Worm (Caenorhabditis elegans): ENCODE data around the gene C04F5.9.

Gene C04F5.9

DNA sequence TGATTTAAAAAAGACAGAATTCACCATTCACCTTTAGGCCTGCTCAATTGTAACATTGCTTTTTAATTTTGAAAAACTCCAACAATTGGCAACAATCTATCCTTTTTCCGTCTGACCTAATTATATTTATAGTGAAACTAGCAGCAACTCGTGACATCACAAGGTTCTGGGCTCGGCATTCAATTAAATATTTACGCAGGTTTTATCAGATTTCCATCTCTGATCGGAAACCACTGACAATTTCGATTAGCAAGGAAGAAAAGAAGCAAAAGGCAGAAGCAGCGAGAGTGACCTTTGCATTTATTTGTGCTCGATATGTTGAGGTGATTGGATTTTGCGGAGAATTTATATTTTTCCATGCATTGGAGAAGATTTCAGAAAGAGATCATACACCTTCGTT is 28.6 kb downstream of the C04F5.9 start:
- TF ChIP-seq aly-1 (tag; optimal IDR thresholded peaks at IDR 0.05) (no peak), hmg-4 (GFP tag; optimal IDR thresholded peaks at IDR 0.05) (no peak), ceh-13 (GFP tag; optimal IDR thresholded peaks at IDR 0.05) (no peak), tra-4 (tag; optimal IDR thresholded peaks at IDR 0.05) (no peak), hnd-1 (tag; optimal IDR thresholded peaks at IDR 0.05) (no peak), scrt-1 (GFP tag; IDR thresholded peaks at IDR 0.05) (no peak), tbx-37 (GFP tag; conservative IDR thresholded peaks at IDR 0.05) (no peak), ceh-36 (tag; optimal IDR thresholded peaks at IDR 0.05) (no peak), hmbx-1 (tag; optimal IDR thresholded peaks at IDR 0.05) (no peak), B0310.2 (tag; optimal IDR thresholded peaks at IDR 0.05) (no peak)

DNA sequence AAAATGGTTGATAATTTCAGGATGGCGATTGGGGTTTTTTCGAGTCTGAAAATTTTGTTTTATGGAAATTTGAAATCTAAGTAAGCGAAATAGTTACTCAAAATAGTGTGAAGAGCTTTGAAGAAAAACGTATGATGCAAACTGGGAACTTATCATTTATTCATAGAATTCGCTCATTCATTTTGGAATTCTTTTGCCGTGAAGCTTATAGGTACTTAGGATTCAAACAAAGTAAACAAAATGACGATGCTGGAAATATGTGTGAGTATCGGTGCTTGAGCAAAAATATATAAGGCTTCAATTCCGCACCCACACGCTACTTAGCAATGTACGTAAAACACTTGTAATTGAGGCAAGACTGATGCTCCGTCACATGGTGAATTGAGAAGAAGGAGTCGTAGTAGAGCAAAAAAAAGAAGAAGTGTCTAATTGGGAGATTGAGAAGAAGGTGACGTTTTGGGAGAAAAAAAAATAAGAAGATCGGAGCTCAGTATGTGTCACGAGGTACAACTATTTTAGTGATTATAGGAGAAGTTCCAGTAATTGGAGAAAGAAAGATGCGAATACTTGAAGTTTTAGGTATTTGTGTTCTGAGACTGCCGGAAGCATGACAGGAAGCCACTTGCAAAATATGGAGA is 29.4 kb downstream of the C04F5.9 start, which contains the start of gene glb-32:
Gene glb-32 (minus strand): TSS at position 51 of the 638 bp plus-strand sequence.
- TF ChIP-seq ceh-13 (GFP tag; optimal IDR thresholded peaks at IDR 0.05): no peak
- TF ChIP-seq tbx-37 (GFP tag; conservative IDR thresholded peaks at IDR 0.05): no peak
- TF ChIP-seq tbx-11 (GFP tag; IDR thresholded peaks at IDR 0.05): no peak
- TF ChIP-seq hmbx-1 (tag; optimal IDR thresholded peaks at IDR 0.05): no peak
- TF ChIP-seq B0310.2 (tag; optimal IDR thresholded peaks at IDR 0.05): no peak

DNA sequence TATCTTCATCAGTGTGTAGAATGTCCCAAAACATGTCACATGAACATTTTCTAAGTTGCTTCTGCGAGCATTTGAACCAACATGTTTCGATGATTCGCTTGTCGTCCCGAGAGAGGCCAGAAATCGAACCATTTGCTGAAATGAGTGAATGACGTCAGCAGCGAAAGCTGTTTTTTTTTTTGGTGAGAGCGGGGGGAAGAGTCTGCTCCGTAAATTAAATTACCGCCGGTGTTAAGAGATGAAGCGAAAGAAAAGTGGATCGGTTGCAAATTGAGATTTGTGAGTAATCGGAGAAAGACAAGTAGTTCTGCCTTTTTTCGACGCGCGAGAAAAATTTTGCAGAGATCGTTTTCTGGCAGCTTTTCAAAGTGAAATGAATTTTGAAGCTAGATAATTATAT is 30.7 kb downstream of the C04F5.9 start:
- TF ChIP-seq aly-1 (tag; optimal IDR thresholded peaks at IDR 0.05): no peak
- TF ChIP-seq ceh-36 (tag; optimal IDR thresholded peaks at IDR 0.05): no peak
- TF ChIP-seq flt-1 (GFP tag; IDR thresholded peaks at IDR 0.05): no peak
- no peak for TF ChIP-seq ceh-13 (GFP tag; optimal IDR thresholded peaks at IDR 0.05)
- no peak for TF ChIP-seq hmbx-1 (tag; optimal IDR thresholded peaks at IDR 0.05)
- TF ChIP-seq ama-1 (optimal IDR thresholded peaks at IDR 0.05): no peak
- TF ChIP-seq sea-1 (GFP tag; conservative IDR thresholded peaks at IDR 0.05): no peak
- no peak for TF ChIP-seq tra-4 (tag; optimal IDR thresholded peaks at IDR 0.05)
- TF ChIP-seq F13C5.2 (tag; optimal IDR thresholded peaks at IDR 0.05): no peak

DNA sequence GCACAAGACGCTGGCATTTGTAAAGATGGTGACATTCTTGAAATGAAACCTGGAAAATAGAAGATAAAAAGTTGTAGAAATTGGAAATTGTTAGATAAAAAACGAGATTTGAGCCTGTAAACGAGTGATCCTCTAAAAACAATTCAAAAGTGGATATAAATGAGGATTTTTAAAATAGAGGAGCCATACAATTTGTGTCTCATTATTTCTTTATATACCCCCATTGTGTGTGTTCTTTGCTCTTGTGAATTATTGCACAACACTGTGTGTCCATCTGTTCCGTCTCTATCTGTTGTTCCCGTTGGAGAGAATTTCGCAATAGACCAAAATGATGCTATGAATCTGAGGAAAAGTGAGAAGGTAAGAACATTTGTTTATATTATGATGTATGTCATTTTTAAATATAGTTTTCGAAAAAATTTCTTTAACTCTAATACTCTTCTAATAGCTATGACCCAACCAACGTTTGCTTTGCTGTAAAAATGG is 32.0 kb downstream of the C04F5.9 start, which contains the start of gene Y58A7A.5:
Gene Y58A7A.5 (minus strand): TSS at position 51 of the 486 bp plus-strand sequence.
- no peak for TF ChIP-seq ceh-13 (GFP tag; optimal IDR thresholded peaks at IDR 0.05)
- TF ChIP-seq tbx-37 (GFP tag; conservative IDR thresholded peaks at IDR 0.05): no peak
- no peak for TF ChIP-seq hmg-4 (GFP tag; optimal IDR thresholded peaks at IDR 0.05)
- no peak for TF ChIP-seq scrt-1 (GFP tag; IDR thresholded peaks at IDR 0.05)
- TF ChIP-seq flt-1 (GFP tag; IDR thresholded peaks at IDR 0.05): no peak
- TF ChIP-seq pes-1 (GFP tag; IDR thresholded peaks at IDR 0.05): no peak
- no peak for TF ChIP-seq F13C5.2 (tag; optimal IDR thresholded peaks at IDR 0.05)
- no peak for TF ChIP-seq sea-1 (GFP tag; conservative IDR thresholded peaks at IDR 0.05)
- no peak for TF ChIP-seq ama-1 (optimal IDR thresholded peaks at IDR 0.05)
- TF ChIP-seq tbx-11 (GFP tag; IDR thresholded peaks at IDR 0.05): no peak
- TF ChIP-seq tra-4 (tag; optimal IDR thresholded peaks at IDR 0.05): no peak
- TF ChIP-seq ets-7 (tag; optimal IDR thresholded peaks at IDR 0.05): no peak
- no peak for TF ChIP-seq hnd-1 (tag; optimal IDR thresholded peaks at IDR 0.05)
- no peak for TF ChIP-seq aly-1 (tag; optimal IDR thresholded peaks at IDR 0.05)
- TF ChIP-seq B0310.2 (tag; optimal IDR thresholded peaks at IDR 0.05): no peak
- no peak for TF ChIP-seq hmbx-1 (tag; optimal IDR thresholded peaks at IDR 0.05)
- no peak for TF ChIP-seq ceh-36 (tag; optimal IDR thresholded peaks at IDR 0.05)

DNA sequence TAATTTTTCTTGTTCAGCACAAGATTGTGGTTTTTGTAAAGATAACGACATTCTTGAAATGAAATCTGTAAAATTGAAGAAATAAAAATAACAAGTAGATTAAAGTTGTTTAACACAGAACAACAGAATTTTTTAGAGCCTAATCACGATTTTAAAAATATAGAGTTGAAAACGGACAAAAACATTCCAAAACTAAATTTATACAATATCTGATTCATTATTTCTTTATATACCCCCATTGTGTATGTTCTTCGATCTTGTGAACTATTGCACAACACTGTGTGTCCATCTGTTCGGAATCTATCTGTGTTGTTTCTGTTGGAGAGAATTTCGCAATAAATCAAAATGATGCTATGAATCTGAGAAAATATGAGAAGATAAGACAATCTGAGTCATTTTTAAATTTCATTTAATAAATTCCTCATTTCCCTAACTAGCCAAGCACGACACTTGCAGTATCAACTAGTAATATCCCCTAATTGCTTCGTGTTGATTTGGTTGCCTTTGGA is 34.0 kb downstream of the C04F5.9 start, which contains the start of gene Y58A7A.4:
Gene Y58A7A.4 (minus strand): TSS at position 51 of the 509 bp plus-strand sequence.
- TF ChIP-seq B0310.2 (tag; optimal IDR thresholded peaks at IDR 0.05) (no peak), hmbx-1 (tag; optimal IDR thresholded peaks at IDR 0.05) (no peak), aly-1 (tag; optimal IDR thresholded peaks at IDR 0.05) (no peak), tra-4 (tag; optimal IDR thresholded peaks at IDR 0.05) (no peak), flt-1 (GFP tag; IDR thresholded peaks at IDR 0.05) (no peak), ets-7 (tag; optimal IDR thresholded peaks at IDR 0.05) (no peak), tbx-37 (GFP tag; conservative IDR thresholded peaks at IDR 0.05) (no peak), hnd-1 (tag; optimal IDR thresholded peaks at IDR 0.05) (no peak), pes-1 (GFP tag; IDR thresholded peaks at IDR 0.05) (no peak)

DNA sequence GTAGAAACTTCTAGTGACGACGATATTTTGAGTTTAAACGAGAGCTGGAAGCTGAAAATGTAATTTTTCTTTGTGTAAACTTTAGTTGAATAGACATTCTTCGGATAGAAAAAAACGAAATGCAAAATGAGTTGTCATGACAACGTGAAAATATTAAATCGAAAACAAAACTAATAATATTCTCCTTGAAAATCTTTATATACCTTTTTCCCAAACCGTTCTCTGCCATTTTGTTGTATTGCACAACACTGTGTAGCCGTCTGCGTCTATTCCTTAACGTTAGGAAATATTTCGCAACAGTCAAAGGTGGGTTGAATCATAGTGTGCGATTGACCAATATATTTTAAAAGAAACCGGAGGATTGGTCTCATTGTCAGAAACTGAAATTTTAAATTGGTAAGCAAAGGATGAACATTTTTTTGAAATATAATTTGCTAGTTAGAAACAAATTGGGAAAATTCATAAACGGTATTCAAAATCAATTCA is 38.1 kb downstream of the C04F5.9 start, which contains the start of gene Y58A7A.3:
Gene Y58A7A.3 (minus strand): TSS at position 51 of the 486 bp plus-strand sequence.
- no peak for TF ChIP-seq aly-1 (tag; optimal IDR thresholded peaks at IDR 0.05)
- no peak for TF ChIP-seq scrt-1 (GFP tag; IDR thresholded peaks at IDR 0.05)
- no peak for TF ChIP-seq tbx-11 (GFP tag; IDR thresholded peaks at IDR 0.05)
- no peak for TF ChIP-seq ets-7 (tag; optimal IDR thresholded peaks at IDR 0.05)
- TF ChIP-seq hnd-1 (tag; optimal IDR thresholded peaks at IDR 0.05): no peak
- no peak for TF ChIP-seq hmbx-1 (tag; optimal IDR thresholded peaks at IDR 0.05)
- TF ChIP-seq ama-1 (optimal IDR thresholded peaks at IDR 0.05): no peak
- TF ChIP-seq tbx-37 (GFP tag; conservative IDR thresholded peaks at IDR 0.05): no peak
- TF ChIP-seq pes-1 (GFP tag; IDR thresholded peaks at IDR 0.05): no peak

DNA sequence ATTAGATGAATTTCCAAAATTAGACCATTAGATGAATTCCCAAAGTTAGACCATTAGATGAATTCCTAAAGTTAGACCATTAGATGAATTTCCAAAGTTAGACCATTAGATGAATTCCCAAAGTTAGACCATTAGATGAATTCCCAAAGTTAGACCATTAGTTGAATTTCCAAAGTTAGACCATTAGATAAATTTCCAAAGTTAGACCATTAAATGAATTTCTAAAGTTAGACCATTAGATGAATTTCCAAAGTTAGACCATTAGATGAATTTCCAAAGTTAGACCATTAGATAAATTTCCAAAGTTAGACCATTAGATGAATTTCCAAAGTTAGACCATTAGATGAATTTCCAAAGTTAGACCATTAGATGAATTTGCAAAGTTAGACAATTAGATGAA is 43.7 kb downstream of the C04F5.9 start:
- TF ChIP-seq tbx-11 (GFP tag; IDR thresholded peaks at IDR 0.05) (peak; percentile 88), tbx-37 (GFP tag; conservative IDR thresholded peaks at IDR 0.05) (peak; percentile 81), sea-1 (GFP tag; conservative IDR thresholded peaks at IDR 0.05) (peak; percentile 83)

DNA sequence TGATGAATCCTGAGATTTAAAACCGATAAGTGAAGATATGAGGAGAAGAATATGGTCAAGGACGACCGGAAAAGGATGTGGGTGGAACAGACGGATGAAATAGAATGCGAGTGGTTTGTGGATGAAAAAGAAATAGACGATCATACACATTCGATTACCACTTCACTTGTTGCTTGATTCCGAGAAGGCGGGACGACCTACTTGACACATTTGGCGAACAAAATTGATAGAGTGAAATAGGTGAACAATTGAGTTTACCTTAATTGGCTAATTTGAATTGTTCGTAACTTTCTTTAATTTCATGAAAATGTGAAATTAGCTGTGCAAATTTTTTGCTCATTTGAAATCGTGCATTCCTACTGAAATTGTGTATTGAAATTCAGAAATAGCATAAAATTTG is 46.9 kb downstream of the C04F5.9 start, which contains the start of gene Y58A7A.2:
Gene Y58A7A.2 (minus strand): TSS at position 101 of the 400 bp plus-strand sequence.
- no peak for TF ChIP-seq B0310.2 (tag; optimal IDR thresholded peaks at IDR 0.05)
- TF ChIP-seq hnd-1 (tag; optimal IDR thresholded peaks at IDR 0.05): no peak
- TF ChIP-seq tbx-37 (GFP tag; conservative IDR thresholded peaks at IDR 0.05): no peak
- TF ChIP-seq tra-4 (tag; optimal IDR thresholded peaks at IDR 0.05): no peak
- TF ChIP-seq flt-1 (GFP tag; IDR thresholded peaks at IDR 0.05): no peak
- no peak for TF ChIP-seq pes-1 (GFP tag; IDR thresholded peaks at IDR 0.05)
- no peak for TF ChIP-seq ceh-36 (tag; optimal IDR thresholded peaks at IDR 0.05)
- TF ChIP-seq tbx-11 (GFP tag; IDR thresholded peaks at IDR 0.05): no peak
- TF ChIP-seq hmg-4 (GFP tag; optimal IDR thresholded peaks at IDR 0.05): no peak
- no peak for TF ChIP-seq hmbx-1 (tag; optimal IDR thresholded peaks at IDR 0.05)
- TF ChIP-seq sea-1 (GFP tag; conservative IDR thresholded peaks at IDR 0.05): no peak
